Worm (Caenorhabditis elegans) whole organism, L1 larva: ENCODE data around the gene C04B4.1.

Experiments
- C16A3.4 ChIP-seq: fragments of 150-350 bp; optimal IDR thresholded peaks from 2 replicates; lab custom pipeline; 2014; ENCODE audit warnings: missing biosample characterization, missing genetic modification characterization
- F16B12.6 ChIP-seq: fragments of 150-350 bp; optimal IDR thresholded peaks from 2 replicates; lab custom pipeline; 2014; ENCODE audit warnings: missing biosample characterization, missing genetic modification characterization
- aha-1 ChIP-seq: fragments of 150-350 bp; optimal IDR thresholded peaks from 2 replicates; lab custom pipeline; 2014; ENCODE audit warnings: missing biosample characterization, missing genetic modification characterization
- alr-1 ChIP-seq: fragments of 200-800 bp; sonication (Bioruptor generic); optimal IDR thresholded peaks from 2 replicates; lab custom pipeline; 2018; ENCODE audit warnings: borderline replicate concordance, mild to moderate bottlenecking, missing genetic modification characterization, missing compliant biosample characterization
- blmp-1 ChIP-seq: fragments of 150-350 bp; optimal IDR thresholded peaks from 2 replicates; lab custom pipeline; 2014; ENCODE audit warnings: missing biosample characterization, missing genetic modification characterization
- ceh-8 ChIP-seq: fragments of 200-800 bp; sonication (Bioruptor generic); optimal IDR thresholded peaks from 2 replicates; lab custom pipeline; 2018; ENCODE audit warnings: mild to moderate bottlenecking, missing genetic modification characterization, moderate library complexity, missing compliant biosample characterization
- ces-1 ChIP-seq: fragments of 150-350 bp; optimal IDR thresholded peaks from 2 replicates; lab custom pipeline; 2014; ENCODE audit warnings: missing biosample characterization, missing genetic modification reagents, missing genetic modification characterization
- dsc-1 ChIP-seq: sonication (generic microtip); optimal IDR thresholded peaks from 2 replicates; lab custom pipeline; 2016; ENCODE audit warnings: mild to moderate bottlenecking, missing genetic modification characterization, missing compliant biosample characterization
- efl-1 ChIP-seq, 4 experiments: fragments of 150-350 bp; optimal IDR thresholded peaks in 3 of 4; peaks in 1 of 4; 1 replicate in 1 of 4; 2 replicates in 3 of 4; lab custom pipeline; 2014; ENCODE audit warnings: missing biosample characterization in 2 of 4, missing genetic modification characterization in 2 of 4, missing genetic modification reagents in 2 of 4
- elt-2 ChIP-seq: sonication (generic microtip); optimal IDR thresholded peaks from 2 replicates; lab custom pipeline; 2016; ENCODE audit warnings: missing genetic modification characterization, mild to moderate bottlenecking, inconsistent platforms, missing compliant biosample characterization, missing genetic modification reagents
- elt-3 ChIP-seq, 6 experiments: fragments of 150-350 bp in 1 of 6; sonication (generic microtip); optimal IDR thresholded peaks; 2 replicates each; lab custom pipeline; 2017 to 2018; ENCODE audit warnings: missing biosample characterization in 6 of 6, missing genetic modification characterization in 6 of 6, inconsistent platforms in 1 of 6
- ets-5 ChIP-seq: fragments of 200-800 bp; sonication (Bioruptor generic); IDR thresholded peaks from 2 replicates; pipeline ENCODE4 v1.3.6; 2022; ENCODE audit warnings: missing genetic modification characterization, missing compliant biosample characterization
- fkh-10 ChIP-seq: sonication (generic microtip); optimal IDR thresholded peaks from 2 replicates; lab custom pipeline; 2017; ENCODE audit warnings: missing biosample characterization, missing genetic modification reagents, missing genetic modification characterization
- fos-1 ChIP-seq: fragments of 150-350 bp; optimal IDR thresholded peaks from 2 replicates; lab custom pipeline; 2014; ENCODE audit warnings: missing biosample characterization, missing genetic modification characterization
- grh-1 ChIP-seq: fragments of 200-800 bp; sonication (Bioruptor generic); IDR thresholded peaks from 2 replicates; pipeline ENCODE4 v1.3.6; 2022; ENCODE audit warnings: missing genetic modification reagents, missing genetic modification characterization, missing compliant biosample characterization
- hlh-17 ChIP-seq: fragments of 200-800 bp; sonication (Bioruptor generic); optimal IDR thresholded peaks from 2 replicates; lab custom pipeline; 2018; ENCODE audit warnings: missing genetic modification characterization, mild to moderate bottlenecking, missing compliant biosample characterization, moderate library complexity, borderline replicate concordance
- hpl-2 ChIP-seq: fragments of 150-350 bp; optimal IDR thresholded peaks from 2 replicates; lab custom pipeline; 2014; ENCODE audit warnings: missing biosample characterization, missing genetic modification reagents, missing genetic modification characterization
- isw-1 ChIP-seq: fragments of 200-800 bp; sonication (Bioruptor generic); IDR thresholded peaks from 2 replicates; pipeline ENCODE4 v1.3.6; 2022; ENCODE audit warnings: missing genetic modification characterization, missing compliant biosample characterization
- lin-35 ChIP-seq, 2 experiments: fragments of 150-350 bp; optimal IDR thresholded peaks; 2 replicates each; lab custom pipeline; 2014; ENCODE audit warnings: missing biosample characterization in 2 of 2, missing genetic modification characterization in 2 of 2, missing genetic modification reagents in 2 of 2
- lin-39 ChIP-seq: fragments of 150-350 bp; optimal IDR thresholded peaks from 2 replicates; lab custom pipeline; 2014; ENCODE audit warnings: missing biosample characterization, missing genetic modification reagents, missing genetic modification characterization
- mef-2 ChIP-seq: fragments of 150-350 bp; optimal IDR thresholded peaks from 2 replicates; lab custom pipeline; 2014; ENCODE audit warnings: missing biosample characterization, missing genetic modification characterization
- nhr-20 ChIP-seq: sonication (generic microtip); optimal IDR thresholded peaks from 2 replicates; lab custom pipeline; 2016; ENCODE audit warnings: mild to moderate bottlenecking, missing genetic modification characterization, missing compliant biosample characterization
- nhr-28 ChIP-seq: fragments of 150-350 bp; optimal IDR thresholded peaks from 2 replicates; lab custom pipeline; 2014; ENCODE audit warnings: missing biosample characterization, missing genetic modification characterization
- nhr-47 ChIP-seq: sonication (generic microtip); optimal IDR thresholded peaks from 2 replicates; lab custom pipeline; 2016; ENCODE audit warnings: mild to moderate bottlenecking, missing genetic modification characterization, moderate library complexity, missing compliant biosample characterization
- nhr-71 ChIP-seq: sonication (generic microtip); optimal IDR thresholded peaks from 2 replicates; lab custom pipeline; 2016; ENCODE audit warnings: mild to moderate bottlenecking, missing genetic modification characterization, moderate library complexity, missing compliant biosample characterization
- nhr-76 ChIP-seq: sonication (generic microtip); optimal IDR thresholded peaks from 2 replicates; lab custom pipeline; 2017; ENCODE audit warnings: missing biosample characterization, missing genetic modification characterization
- nhr-84 ChIP-seq: sonication (generic microtip); optimal IDR thresholded peaks from 2 replicates; lab custom pipeline; 2017; ENCODE audit warnings: missing biosample characterization, missing genetic modification characterization
- nhr-85 ChIP-seq: sonication (generic microtip); peaks from one replicate; lab custom pipeline; 2016; ENCODE audit warnings: missing genetic modification characterization, inconsistent platforms, missing compliant biosample characterization
- skn-1 ChIP-seq: fragments of 150-350 bp; optimal IDR thresholded peaks from 2 replicates; lab custom pipeline; 2014; ENCODE audit warnings: missing biosample characterization, missing genetic modification characterization
- snu-23 ChIP-seq: sonication (generic microtip); optimal IDR thresholded peaks from 2 replicates; lab custom pipeline; 2016; ENCODE audit warnings: missing genetic modification characterization, missing compliant biosample characterization
- swsn-7 ChIP-seq: sonication (generic microtip); optimal IDR thresholded peaks from 2 replicates; lab custom pipeline; 2016; ENCODE audit warnings: missing genetic modification characterization, missing compliant biosample characterization
- tbx-2 ChIP-seq: sonication (generic microtip); optimal IDR thresholded peaks from 2 replicates; lab custom pipeline; 2016; ENCODE audit warnings: missing genetic modification characterization, missing compliant biosample characterization
- unc-130 ChIP-seq: fragments of 150-350 bp; optimal IDR thresholded peaks from 2 replicates; lab custom pipeline; 2017; ENCODE audit warnings: missing biosample characterization, missing genetic modification characterization, inconsistent platforms
- unc-98 ChIP-seq: fragments of 200-800 bp; sonication (Bioruptor generic); IDR thresholded peaks from 2 replicates; pipeline ENCODE4 v1.3.6; 2022; ENCODE audit warnings: missing genetic modification characterization, missing compliant biosample characterization

C04B4.1 gene

ce11 chrX:12290539-12290938 is 10.0 kb downstream of the C04B4.1 start, which contains the start of gene C04B4.4:
C04B4.4 (plus strand) TSS chrX:12290839.
- no peak for TF ChIP-seq hlh-17 (GFP tag; lab: Kevin White, UChicago)
- no peak for TF ChIP-seq aha-1 (tag; lab: Kevin White, UChicago)
- no peak for TF ChIP-seq nhr-71 (tag; lab: Kevin White, UChicago)
- no peak for TF ChIP-seq F16B12.6
- TF ChIP-seq, all 84 proteins: peak for 0

ce11 chrX:12294263-12294662 is 13.7 kb downstream of the C04B4.1 start, which contains the start of gene W06D11.1:
W06D11.1 (plus strand) TSS chrX:12294563.
- TF ChIP-seq grh-1 (GFP tag; lab: Robert Waterston, UW) (no peak), efl-1 (optimal IDR thresholded peaks at IDR 0.05; lab: Kevin White, UChicago) (no peak), efl-1 (GFP tag; optimal IDR thresholded peaks at IDR 0.05 in 1 of 2; lab: Kevin White, UChicago) (no peak), hpl-2 (GFP tag; lab: Kevin White, UChicago) (no peak), tbx-2 (tag; lab: Kevin White, UChicago) (no peak), nhr-47 (tag; lab: Kevin White, UChicago) (no peak), C16A3.4 (no peak), nhr-20 (no peak), unc-98 (no peak), elt-2 (tag; lab: Kevin White, UChicago) (no peak), fkh-10 (GFP tag; lab: Kevin White, UChicago) (no peak), aha-1 (tag; lab: Kevin White, UChicago) (no peak), blmp-1 (tag; lab: Kevin White, UChicago) (no peak), dsc-1 (tag; lab: Kevin White, UChicago) (no peak), elt-3 (tag; optimal IDR thresholded peaks at IDR 0.05; lab: Kevin White, UChicago) (no peak), ces-1 (GFP tag; lab: Kevin White, UChicago) (no peak)

- TF ChIP-seq snu-23 (GFP tag; lab: Kevin White, UChicago) (no peak), skn-1 (tag; lab: Kevin White, UChicago) (no peak)
Observed at ce11 chrX:12296392-12296791, 15.8 kb downstream of the C04B4.1 start, which contains the start of gene W06D11.2. W06D11.2 (minus strand) TSS chrX:12296730.

- no peak for TF ChIP-seq unc-130
- TF ChIP-seq elt-2 (tag; lab: Kevin White, UChicago): no peak
- TF ChIP-seq snu-23 (GFP tag; lab: Kevin White, UChicago): no peak
- no peak for TF ChIP-seq nhr-28 (tag; lab: Kevin White, UChicago)
- no peak for TF ChIP-seq fos-1 (tag; lab: Kevin White, UChicago)
- no peak for TF ChIP-seq F16B12.6
- no peak for TF ChIP-seq nhr-76
- TF ChIP-seq mef-2 (tag; lab: Kevin White, UChicago): no peak
- TF ChIP-seq ets-5 (GFP tag; lab: Robert Waterston, UW): no peak
- TF ChIP-seq ceh-8 (GFP tag; lab: Kevin White, UChicago): no peak
- TF ChIP-seq isw-1: no peak
- no peak for TF ChIP-seq swsn-7 (tag; lab: Kevin White, UChicago)
- TF ChIP-seq lin-39 (tag; lab: Kevin White, UChicago): no peak
- TF ChIP-seq, all 84 proteins: peak for 0
Observed at ce11 chrX:12298324-12298723, 17.7 kb downstream of the C04B4.1 start, which contains the start of gene W06D11.3. W06D11.3 (plus strand) TSS chrX:12298683.

- no peak for TF ChIP-seq lin-35 (GFP tag; optimal IDR thresholded peaks at IDR 0.05; lab: Kevin White, UChicago)
- no peak for TF ChIP-seq snu-23 (GFP tag; lab: Kevin White, UChicago)
- TF ChIP-seq lin-39 (tag; lab: Kevin White, UChicago): no peak
- TF ChIP-seq nhr-85 (tag; lab: Kevin White, UChicago): peak; percentile 1
- TF ChIP-seq fkh-10 (GFP tag; lab: Kevin White, UChicago): no peak
- no peak for TF ChIP-seq nhr-84
- TF ChIP-seq alr-1 (tag; lab: Kevin White, UChicago): no peak
Observed at ce11 chrX:12299834-12300233, 19.3 kb downstream of the C04B4.1 start, which contains the start of gene W06D11.5. W06D11.5 (plus strand) TSS chrX:12300134.
